Worm (Caenorhabditis elegans) whole organism, L4/young adult: ENCODE results near the gene F11A10.5.

Source experiments
- dao-5 ChIP-seq: sonication (generic microtip); optimal IDR thresholded peaks from 2 replicates; lab custom pipeline; 2016; ENCODE audit warnings: missing genotype, missing genetic modification characterization, moderate library complexity, missing compliant biosample characterization
- him-1 ChIP-seq: sonication (generic microtip); optimal IDR thresholded peaks from 2 replicates; lab custom pipeline; 2016; ENCODE audit warnings: missing genotype, missing genetic modification reagents, missing genetic modification characterization, missing compliant biosample characterization

DNA sequence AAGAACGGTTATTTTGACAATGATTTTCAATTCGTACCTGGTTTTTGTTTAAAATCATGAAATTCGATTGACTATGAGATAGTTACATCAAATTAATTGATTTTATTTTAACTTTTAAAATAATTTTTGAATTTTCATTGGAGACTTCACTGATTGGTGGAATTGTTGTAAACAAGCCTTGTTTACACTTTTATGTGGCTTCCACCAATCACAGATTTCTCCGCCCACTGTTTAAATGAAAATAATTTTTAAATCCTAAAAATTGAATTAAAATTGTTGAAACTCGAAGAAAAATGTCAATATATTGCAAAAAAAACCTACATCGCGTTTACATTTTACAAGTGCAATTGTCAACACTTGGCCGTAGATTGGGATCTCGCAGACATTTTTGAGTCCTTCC lies 26.6 kb downstream of the F11A10.5 start:
- TF ChIP-seq dao-5 (tag; lab: Kevin White, UChicago) = no peak
- TF ChIP-seq him-1 (tag; lab: Kevin White, UChicago) = no peak
